Worm (Caenorhabditis elegans): Measurements from ENCODE around the gene srbc-5.

- TF ChIP-seq elt-1 (tag; optimal IDR thresholded peaks at IDR 0.05; ENCODE audit: borderline replicate concordance, insufficient read depth) (no peak), unc-39 (tag; optimal IDR thresholded peaks at IDR 0.05) (no peak)
Measured at ce11 chrV:3287330-3287729, 27.2 kb downstream of the srbc-5 start, which contains the start of gene F35F10.7.

Data from whole organism, mixed stage, embryonic.